Fruit fly (Drosophila melanogaster): ENCODE measurements around the gene Sgsf.

The Sgsf gene

dm6 chr3R:12314236-12314635 lies 27.2 kb upstream of the Sgsf start:
- TF ChIP-seq Sox15 (GFP tag; optimal IDR thresholded peaks at IDR 0.05): peak; percentile 56
- TF ChIP-seq lz (GFP tag; optimal IDR thresholded peaks at IDR 0.05): peak; percentile 86
- peak; percentile 80 for TF ChIP-seq Hr39 (GFP tag; optimal IDR thresholded peaks at IDR 0.05)
- TF ChIP-seq dsx (GFP tag; optimal IDR thresholded peaks at IDR 0.05; ENCODE audit: poor library complexity, severe bottlenecking): peak; percentile 77
- TF ChIP-seq CG6276 (GFP tag; optimal IDR thresholded peaks at IDR 0.05): no peak
- peak; percentile 80 for TF ChIP-seq cyc (GFP tag; optimal IDR thresholded peaks at IDR 0.05)
- peak; percentile 74 for TF ChIP-seq CG1621 (tag; optimal IDR thresholded peaks at IDR 0.05)
- peak; percentile 29 for TF ChIP-seq Hr4 (GFP tag; optimal IDR thresholded peaks at IDR 0.05)
- TF ChIP-seq achi (GFP tag; optimal IDR thresholded peaks at IDR 0.05): peak; percentile 79
- TF ChIP-seq CG16779 (tag; optimal IDR thresholded peaks at IDR 0.05): peak; percentile 50
- peak; percentile 93 for TF ChIP-seq Eip78C (GFP tag)
- peak; percentile 47 for TF ChIP-seq CG8119 (GFP tag; IDR thresholded peaks at IDR 0.05)
- peak; percentile 80 for TF ChIP-seq CG31627 (GFP tag; optimal IDR thresholded peaks at IDR 0.05)
- peak; percentile 78 for TF ChIP-seq Eip93F (GFP tag; optimal IDR thresholded peaks at IDR 0.05)
- no peak for TF ChIP-seq dac (GFP tag; optimal IDR thresholded peaks at IDR 0.05)
- TF ChIP-seq Ets96B (tag; optimal IDR thresholded peaks at IDR 0.05): peak; percentile 90
- TF ChIP-seq Eip75B (GFP tag; optimal IDR thresholded peaks at IDR 0.05): peak; percentile 68
- peak; percentile 87 for TF ChIP-seq CG6808 (GFP tag; optimal IDR thresholded peaks at IDR 0.05)
- peak; percentile 79 for TF ChIP-seq CG3919 (GFP tag; optimal IDR thresholded peaks at IDR 0.05)
- peak; percentile 69 for TF ChIP-seq Sox14 (GFP tag; optimal IDR thresholded peaks at IDR 0.05)
- TF ChIP-seq CG34406 (GFP tag; optimal IDR thresholded peaks at IDR 0.05): peak; percentile 72
- peak; percentile 65 for TF ChIP-seq CG10631 (GFP tag; optimal IDR thresholded peaks at IDR 0.05)
- TF ChIP-seq Lpt (GFP tag; optimal IDR thresholded peaks at IDR 0.05): peak; percentile 38
- peak; percentile 68 for TF ChIP-seq CG6854 (GFP tag; optimal IDR thresholded peaks at IDR 0.05)
- TF ChIP-seq CG6792 (GFP tag; optimal IDR thresholded peaks at IDR 0.05): peak; percentile 80
- peak; percentile 70 for TF ChIP-seq CG9139 (GFP tag; optimal IDR thresholded peaks at IDR 0.05)
- TF ChIP-seq salr (GFP tag; optimal IDR thresholded peaks at IDR 0.05): peak; percentile 48 to 63
- peak; percentile 99 for TF ChIP-seq svp (GFP tag)
- peak; percentile 13; the same call in 1 of the 2 replicates for TF ChIP-seq Gug (GFP tag; IDR thresholded peaks at IDR 0.05)
- 0 out of 2 replicates have a peak, but pooled peaks have one; percentile 28 for TF ChIP-seq CG15336 (GFP tag; IDR thresholded peaks at IDR 0.05)
- TF ChIP-seq CG10669 (GFP tag; optimal IDR thresholded peaks at IDR 0.05): peak; percentile 83
- TF ChIP-seq CG8319 (GFP tag; optimal IDR thresholded peaks at IDR 0.05): peak; percentile 57
- TF ChIP-seq pdm3 (GFP tag; optimal IDR thresholded peaks at IDR 0.05): peak; percentile 74
- peak; percentile 58 for TF ChIP-seq CG11762 (GFP tag; optimal IDR thresholded peaks at IDR 0.05; ENCODE audit: insufficient read depth)
- peak; percentile 86 for TF ChIP-seq spab (GFP tag; optimal IDR thresholded peaks at IDR 0.05)
- peak; percentile 69 to 73 for TF ChIP-seq ss (GFP tag; optimal IDR thresholded peaks at IDR 0.05)
- TF ChIP-seq fd85E (GFP tag; optimal IDR thresholded peaks at IDR 0.05): peak; percentile 12
- TF ChIP-seq CG3032 (tag; optimal IDR thresholded peaks at IDR 0.05): peak; percentile 86
- peak; percentile 79 for TF ChIP-seq acj6 (GFP tag; optimal IDR thresholded peaks at IDR 0.05)
- TF ChIP-seq Sox102F (GFP tag; optimal IDR thresholded peaks at IDR 0.05): peak; percentile 81
- peak; percentile 89 for TF ChIP-seq esn (GFP tag; optimal IDR thresholded peaks at IDR 0.05)
- TF ChIP-seq fd59A (GFP tag; optimal IDR thresholded peaks at IDR 0.05): peak; percentile 57
- TF ChIP-seq CG7368 (GFP tag; optimal IDR thresholded peaks at IDR 0.05): peak; percentile 8
- TF ChIP-seq OdsH (GFP tag; optimal IDR thresholded peaks at IDR 0.05): peak; percentile 82
- TF ChIP-seq CG11294 (GFP tag; IDR thresholded peaks at IDR 0.05): no peak
- TF ChIP-seq Blimp-1 (GFP tag; optimal IDR thresholded peaks at IDR 0.05): peak; percentile 61
- peak; percentile 66 for TF ChIP-seq CG8632 (GFP tag; optimal IDR thresholded peaks at IDR 0.05)
- peak; percentile 18 for TF ChIP-seq CG4318 (GFP tag; optimal IDR thresholded peaks at IDR 0.05)
- TF ChIP-seq fkh (GFP tag; optimal IDR thresholded peaks at IDR 0.05): no peak
- 0 out of 3 replicates have a peak, but pooled peaks have one; percentile 23 for TF ChIP-seq eg (GFP tag; IDR thresholded peaks at IDR 0.05)
- no peak for TF ChIP-seq Hr38 (GFP tag; optimal IDR thresholded peaks at IDR 0.05)
- peak; percentile 47 for TF ChIP-seq CG32006 (GFP tag; optimal IDR thresholded peaks at IDR 0.05)

Data from whole organism, prepupa.